Worm (Caenorhabditis elegans) whole organism, late embryonic: ENCODE results near the gene Y54F10AM.11.

Experiments
- F13H6.1 ChIP-seq: sonication (generic microtip); optimal IDR thresholded peaks from 2 replicates; lab custom pipeline; 2016; ENCODE audit warnings: missing genetic modification characterization, missing compliant biosample characterization
- ama-1 ChIP-seq: fragments of 150-350 bp; optimal IDR thresholded peaks from 2 replicates; lab custom pipeline; 2014
- elt-2 ChIP-seq: sonication (generic microtip); optimal IDR thresholded peaks from 2 replicates; lab custom pipeline; 2016; ENCODE audit warnings: missing genetic modification reagents, missing genetic modification characterization, missing compliant biosample characterization
- hlh-13 ChIP-seq: fragments of 200-800 bp; sonication (Bioruptor generic); optimal IDR thresholded peaks from 2 replicates; lab custom pipeline; 2018; ENCODE audit warnings: mild to moderate bottlenecking, missing genetic modification characterization, missing compliant biosample characterization
- pag-3 ChIP-seq: sonication (generic microtip); optimal IDR thresholded peaks from 2 replicates; lab custom pipeline; 2016; ENCODE audit warnings: missing compliant biosample characterization, missing genetic modification characterization, borderline replicate concordance
- pqm-1 ChIP-seq: sonication (generic microtip); optimal IDR thresholded peaks from 2 replicates; lab custom pipeline; 2016; ENCODE audit warnings: missing genetic modification characterization, missing compliant biosample characterization
- sox-4 ChIP-seq: sonication (generic microtip); optimal IDR thresholded peaks from 2 replicates; lab custom pipeline; 2017; ENCODE audit warnings: mild to moderate bottlenecking, missing genetic modification characterization, inconsistent platforms, missing compliant biosample characterization
- tbx-2 ChIP-seq: sonication (generic microtip); optimal IDR thresholded peaks from 2 replicates; lab custom pipeline; 2016; ENCODE audit warnings: missing genetic modification characterization, missing compliant biosample characterization
- ttx-3 ChIP-seq: sonication (generic microtip); optimal IDR thresholded peaks from 2 replicates; lab custom pipeline; 2016; ENCODE audit warnings: missing genetic modification reagents, missing genetic modification characterization, missing compliant biosample characterization
- zip-5 ChIP-seq: sonication (generic microtip); optimal IDR thresholded peaks from 2 replicates; lab custom pipeline; 2016; ENCODE audit warnings: missing genetic modification characterization, missing compliant biosample characterization

DNA sequence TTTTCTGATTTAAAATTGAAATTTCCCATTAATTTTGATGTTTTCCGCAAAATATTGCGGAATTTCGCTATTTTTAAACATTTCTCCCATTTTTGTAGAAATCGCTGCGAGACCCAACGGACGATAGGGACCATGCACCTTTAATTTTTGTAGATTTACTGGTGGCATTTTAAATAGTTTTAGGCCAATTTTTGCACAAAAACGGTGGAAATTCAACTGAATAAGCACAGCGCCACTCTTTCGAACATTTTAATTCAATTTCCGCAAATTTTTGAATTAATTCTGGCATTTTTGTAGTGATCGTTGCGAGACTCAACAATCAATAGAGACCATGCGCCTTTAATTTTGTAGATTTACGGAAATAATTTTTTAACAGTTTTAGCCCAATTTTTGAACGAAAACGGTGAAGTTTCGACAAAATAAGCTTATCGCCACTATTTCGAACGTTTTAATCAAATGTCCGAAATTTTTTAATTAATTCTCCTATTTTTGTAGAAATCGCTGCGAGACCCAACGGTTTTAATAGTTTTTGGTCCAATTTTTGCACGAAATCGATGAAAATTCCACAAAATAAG is 34.8 kb upstream of the Y54F10AM.11 start:
- TF ChIP-seq ttx-3 (no peak), hlh-13 (no peak), sox-4 (tag; lab: Kevin White, UChicago) (no peak), F13H6.1 (tag; lab: Kevin White, UChicago) (no peak), elt-2 (tag; lab: Kevin White, UChicago) (no peak), tbx-2 (tag; lab: Kevin White, UChicago) (no peak), ama-1 (lab: Kevin White, UChicago) (no peak), pag-3 (tag; lab: Kevin White, UChicago) (no peak), zip-5 (tag; lab: Kevin White, UChicago) (no peak), pqm-1 (tag; lab: Kevin White, UChicago) (no peak)
